Fruit fly (Drosophila melanogaster): ENCODE results near the gene CG15478.

DNA sequence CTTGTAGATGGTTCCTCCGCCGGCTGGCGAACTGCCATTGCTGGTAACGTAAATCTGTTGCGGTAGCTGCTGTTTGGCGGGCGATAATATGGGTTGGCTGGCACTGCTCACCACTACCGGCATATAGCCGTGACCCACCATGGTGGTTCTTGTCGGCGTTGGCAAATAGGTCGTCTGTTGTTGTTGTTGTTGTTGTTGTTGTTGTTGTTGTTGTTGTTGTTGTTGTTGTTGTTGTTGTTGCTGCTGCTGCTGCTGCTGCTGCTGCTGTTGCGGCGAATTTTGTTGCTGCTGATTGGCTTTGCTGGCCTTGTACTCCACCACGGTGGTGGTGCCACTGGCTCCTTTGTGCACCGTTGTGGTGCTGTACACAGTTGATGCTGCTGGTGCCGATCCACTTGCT, 28.9 kb downstream of the CG15478 start:
- TF ChIP-seq h (optimal IDR thresholded peaks at IDR 0.05) (no peak), Myc (optimal IDR thresholded peaks at IDR 0.05) (no peak), Sin3A (optimal IDR thresholded peaks at IDR 0.05) (no peak), psq (optimal IDR thresholded peaks at IDR 0.05) (no peak)

Data from Kc167 (cell line).